Worm (Caenorhabditis elegans) whole organism, L3 larva: ENCODE measurements around the gene F32D8.8.

ENCODE experiments used
- fkh-10 ChIP-seq: sonication (generic microtip); optimal IDR thresholded peaks from 2 replicates; lab custom pipeline; 2017; ENCODE audit warnings: missing biosample characterization, missing genetic modification reagents, missing genetic modification characterization
- lin-15B ChIP-seq: fragments of 150-350 bp; optimal IDR thresholded peaks from 2 replicates; lab custom pipeline; 2014; ENCODE audit warnings: missing biosample characterization, missing genetic modification characterization
- nhr-12 ChIP-seq: fragments of 150-350 bp; optimal IDR thresholded peaks from 2 replicates; lab custom pipeline; 2014; ENCODE audit warnings: missing biosample characterization, missing genetic modification characterization
- snpc-4 ChIP-seq: fragments of 150-350 bp; optimal IDR thresholded peaks from 2 replicates; lab custom pipeline; 2014; ENCODE audit warnings: missing biosample characterization, missing genetic modification characterization
- ztf-4 ChIP-seq: fragments of 150-350 bp; optimal IDR thresholded peaks from 2 replicates; lab custom pipeline; 2014; ENCODE audit warnings: missing biosample characterization, missing genetic modification characterization

ce11 chrV:10873190-10873589 is 29.4 kb downstream of the F32D8.8 start:
- TF ChIP-seq fkh-10 (GFP tag; lab: Kevin White, UChicago) (no peak), lin-15B (no peak), snpc-4 (tag; lab: Kevin White, UChicago) (no peak), nhr-12 (no peak), ztf-4 (no peak)
